Worm (Caenorhabditis elegans) whole organism, young adult: ENCODE data around the gene Y38E10A.2.

Experiments
- dpl-1 ChIP-seq: fragments of 150-350 bp; optimal IDR thresholded peaks from 2 replicates; lab custom pipeline; 2014; ENCODE audit warnings: missing biosample characterization, missing genetic modification reagents, missing genetic modification characterization
- hlh-12 ChIP-seq: sonication (generic microtip); optimal IDR thresholded peaks from 2 replicates; lab custom pipeline; 2016; ENCODE audit warnings: missing genetic modification characterization, missing compliant biosample characterization
- madf-3 ChIP-seq: fragments of 200-800 bp; sonication (Bioruptor generic); IDR thresholded peaks from 2 replicates; pipeline ENCODE4 v1.3.6; 2022; ENCODE audit warnings: missing genetic modification reagents, missing genetic modification characterization, missing compliant biosample characterization
- snpc-4 ChIP-seq, 5 experiments: fragments of 150-350 bp in 1 of 5; sonication (generic microtip) in 4 of 5; optimal IDR thresholded peaks; 2 replicates each; lab custom pipeline; 2014 to 2018; ENCODE audit warnings: missing genetic modification characterization in 5 of 5, missing biosample characterization in 3 of 5, antibody characterized with exemption in 2 of 5, mild to moderate bottlenecking in 2 of 5, missing compliant biosample characterization in 2 of 5, missing genotype in 2 of 5, moderate library complexity in 2 of 5, missing genetic modification reagents in 1 of 5

- TF ChIP-seq hlh-12 (tag; lab: Kevin White, UChicago) = no peak
- TF ChIP-seq snpc-4 (GFP tag; optimal IDR thresholded peaks at IDR 0.05; lab: Kevin White, UChicago) = no peak
- no peak for TF ChIP-seq snpc-4 (tag; optimal IDR thresholded peaks at IDR 0.05; lab: Kevin White, UChicago)
- TF ChIP-seq madf-3 (GFP tag; lab: Robert Waterston, UW) = no peak
- no peak for TF ChIP-seq dpl-1 (GFP tag; lab: Kevin White, UChicago)
Observed at ce11 chrII:12546413-12546812, 27.0 kb downstream of the Y38E10A.2 start, which contains the start of the genes F49C5.5 and F49C5.10.
